Worm (Caenorhabditis elegans) whole organism, L1 larva: ENCODE results near the gene C33D3.3.

Source experiments
- C04F5.9 ChIP-seq: sonication (generic microtip); optimal IDR thresholded peaks from 2 replicates; lab custom pipeline; 2016; ENCODE audit warnings: missing genetic modification characterization, missing compliant biosample characterization
- C16A3.4 ChIP-seq: fragments of 150-350 bp; optimal IDR thresholded peaks from 2 replicates; lab custom pipeline; 2014; ENCODE audit warnings: missing biosample characterization, missing genetic modification characterization
- aha-1 ChIP-seq: fragments of 150-350 bp; optimal IDR thresholded peaks from 2 replicates; lab custom pipeline; 2014; ENCODE audit warnings: missing biosample characterization, missing genetic modification characterization
- aly-2 ChIP-seq: fragments of 150-350 bp; optimal IDR thresholded peaks from 2 replicates; lab custom pipeline; 2014; ENCODE audit warnings: missing biosample characterization, missing genetic modification characterization
- ceh-82 ChIP-seq, 3 experiments: fragments of 150-350 bp in 1 of 3; sonication (generic microtip) in 2 of 3; optimal IDR thresholded peaks; 2 replicates each; lab custom pipeline; 2014 to 2017; ENCODE audit warnings: missing biosample characterization in 3 of 3, missing genetic modification characterization in 3 of 3
- ceh-90 ChIP-seq: sonication (generic microtip); optimal IDR thresholded peaks from 2 replicates; lab custom pipeline; 2016; ENCODE audit warnings: missing genetic modification characterization, missing compliant biosample characterization
- ces-1 ChIP-seq: fragments of 150-350 bp; optimal IDR thresholded peaks from 2 replicates; lab custom pipeline; 2014; ENCODE audit warnings: missing biosample characterization, missing genetic modification reagents, missing genetic modification characterization
- efl-1 ChIP-seq, 4 experiments: fragments of 150-350 bp; optimal IDR thresholded peaks in 3 of 4; peaks in 1 of 4; 1 replicate in 1 of 4; 2 replicates in 3 of 4; lab custom pipeline; 2014; ENCODE audit warnings: missing biosample characterization in 2 of 4, missing genetic modification characterization in 2 of 4, missing genetic modification reagents in 2 of 4
- egl-13 ChIP-seq: sonication (generic microtip); optimal IDR thresholded peaks from 2 replicates; lab custom pipeline; 2016; ENCODE audit warnings: missing genotype, missing genetic modification reagents, missing genetic modification characterization, missing compliant biosample characterization
- elt-2 ChIP-seq: sonication (generic microtip); optimal IDR thresholded peaks from 2 replicates; lab custom pipeline; 2016; ENCODE audit warnings: missing genetic modification characterization, mild to moderate bottlenecking, inconsistent platforms, missing compliant biosample characterization, missing genetic modification reagents
- ets-5 ChIP-seq: fragments of 200-800 bp; sonication (Bioruptor generic); IDR thresholded peaks from 2 replicates; pipeline ENCODE4 v1.3.6; 2022; ENCODE audit warnings: missing genetic modification characterization, missing compliant biosample characterization
- fkh-10 ChIP-seq: sonication (generic microtip); optimal IDR thresholded peaks from 2 replicates; lab custom pipeline; 2017; ENCODE audit warnings: missing biosample characterization, missing genetic modification reagents, missing genetic modification characterization
- fkh-8 ChIP-seq: sonication (generic microtip); optimal IDR thresholded peaks from 2 replicates; lab custom pipeline; 2016; ENCODE audit warnings: mild to moderate bottlenecking, missing genetic modification characterization, missing compliant biosample characterization
- hlh-17 ChIP-seq: fragments of 200-800 bp; sonication (Bioruptor generic); optimal IDR thresholded peaks from 2 replicates; lab custom pipeline; 2018; ENCODE audit warnings: missing genetic modification characterization, mild to moderate bottlenecking, missing compliant biosample characterization, moderate library complexity, borderline replicate concordance
- irx-1 ChIP-seq: sonication (generic microtip); optimal IDR thresholded peaks from 2 replicates; lab custom pipeline; 2016; ENCODE audit warnings: missing genetic modification characterization, missing compliant biosample characterization
- isw-1 ChIP-seq: fragments of 200-800 bp; sonication (Bioruptor generic); IDR thresholded peaks from 2 replicates; pipeline ENCODE4 v1.3.6; 2022; ENCODE audit warnings: missing genetic modification characterization, missing compliant biosample characterization
- jun-1 ChIP-seq: fragments of 150-350 bp; optimal IDR thresholded peaks from 2 replicates; lab custom pipeline; 2014; ENCODE audit warnings: missing biosample characterization, missing genetic modification reagents, missing genetic modification characterization
- lin-14 ChIP-seq: fragments of 200-800 bp; sonication (Bioruptor generic); optimal IDR thresholded peaks from 2 replicates; lab custom pipeline; 2018; ENCODE audit warnings: mild to moderate bottlenecking, missing genetic modification characterization, moderate library complexity, missing compliant biosample characterization
- lin-15B ChIP-seq: fragments of 150-350 bp; sonication (generic microtip); optimal IDR thresholded peaks from 3 replicates; lab custom pipeline; 2014; ENCODE audit warnings: missing biosample characterization, missing genetic modification characterization
- lin-35 ChIP-seq, 2 experiments: fragments of 150-350 bp; optimal IDR thresholded peaks; 2 replicates each; lab custom pipeline; 2014; ENCODE audit warnings: missing biosample characterization in 2 of 2, missing genetic modification characterization in 2 of 2, missing genetic modification reagents in 2 of 2
- lin-39 ChIP-seq: fragments of 150-350 bp; optimal IDR thresholded peaks from 2 replicates; lab custom pipeline; 2014; ENCODE audit warnings: missing biosample characterization, missing genetic modification reagents, missing genetic modification characterization
- lsy-2 ChIP-seq, 2 experiments: fragments of 150-350 bp; optimal IDR thresholded peaks; 2 replicates each; lab custom pipeline; 2014; ENCODE audit warnings: missing biosample characterization in 2 of 2, missing genetic modification characterization in 2 of 2
- mab-9 ChIP-seq: fragments of 200-800 bp; sonication (Bioruptor generic); IDR thresholded peaks from 2 replicates; pipeline ENCODE4 v1.3.6; 2022; ENCODE audit warnings: missing genetic modification reagents, missing genetic modification characterization, missing compliant biosample characterization
- mep-1 ChIP-seq: fragments of 150-350 bp; optimal IDR thresholded peaks from 2 replicates; lab custom pipeline; 2014; ENCODE audit warnings: missing biosample characterization, missing genetic modification characterization
- nhr-11 ChIP-seq: fragments of 150-350 bp; optimal IDR thresholded peaks from 2 replicates; lab custom pipeline; 2014; ENCODE audit warnings: missing biosample characterization, missing genetic modification characterization
- nhr-12 ChIP-seq: sonication (generic microtip); optimal IDR thresholded peaks from 2 replicates; lab custom pipeline; 2017; ENCODE audit warnings: missing biosample characterization, missing genetic modification characterization
- nhr-20 ChIP-seq: sonication (generic microtip); optimal IDR thresholded peaks from 2 replicates; lab custom pipeline; 2016; ENCODE audit warnings: mild to moderate bottlenecking, missing genetic modification characterization, missing compliant biosample characterization
- nhr-28 ChIP-seq: fragments of 150-350 bp; optimal IDR thresholded peaks from 2 replicates; lab custom pipeline; 2014; ENCODE audit warnings: missing biosample characterization, missing genetic modification characterization
- nhr-71 ChIP-seq: sonication (generic microtip); optimal IDR thresholded peaks from 2 replicates; lab custom pipeline; 2016; ENCODE audit warnings: mild to moderate bottlenecking, missing genetic modification characterization, moderate library complexity, missing compliant biosample characterization
- nhr-76 ChIP-seq: sonication (generic microtip); optimal IDR thresholded peaks from 2 replicates; lab custom pipeline; 2017; ENCODE audit warnings: missing biosample characterization, missing genetic modification characterization
- nhr-77 ChIP-seq: fragments of 150-350 bp; optimal IDR thresholded peaks from 2 replicates; lab custom pipeline; 2014; ENCODE audit warnings: missing biosample characterization, missing genetic modification characterization
- nhr-85 ChIP-seq: sonication (generic microtip); peaks from one replicate; lab custom pipeline; 2016; ENCODE audit warnings: missing genetic modification characterization, inconsistent platforms, missing compliant biosample characterization
- nhr-90 ChIP-seq: sonication (generic microtip); optimal IDR thresholded peaks from 2 replicates; lab custom pipeline; 2016; ENCODE audit warnings: mild to moderate bottlenecking, missing genetic modification characterization, missing compliant biosample characterization; ENCODE audit not compliant: poor library complexity
- pax-3 ChIP-seq: fragments of 200-800 bp; sonication (Bioruptor generic); optimal IDR thresholded peaks from 2 replicates; lab custom pipeline; 2018; ENCODE audit warnings: mild to moderate bottlenecking, missing genetic modification characterization, moderate library complexity, missing compliant biosample characterization
- pqm-1 ChIP-seq: sonication (generic microtip); optimal IDR thresholded peaks from 3 replicates; lab custom pipeline; 2017; ENCODE audit warnings: missing biosample characterization, missing genetic modification characterization
- rnt-1 ChIP-seq: sonication (generic microtip); optimal IDR thresholded peaks from 2 replicates; lab custom pipeline; 2016; ENCODE audit warnings: mild to moderate bottlenecking, missing genetic modification characterization, moderate library complexity, missing compliant biosample characterization
- snpc-4 ChIP-seq: fragments of 150-350 bp; optimal IDR thresholded peaks from 2 replicates; lab custom pipeline; 2014; ENCODE audit warnings: missing biosample characterization, missing genetic modification characterization
- sptf-1 ChIP-seq: fragments of 150-350 bp; optimal IDR thresholded peaks from 2 replicates; lab custom pipeline; 2014; ENCODE audit warnings: missing biosample characterization, missing genetic modification characterization
- unc-130 ChIP-seq: fragments of 150-350 bp; optimal IDR thresholded peaks from 2 replicates; lab custom pipeline; 2017; ENCODE audit warnings: missing biosample characterization, missing genetic modification characterization, inconsistent platforms
- unc-30 ChIP-seq: sonication (generic microtip); optimal IDR thresholded peaks from 2 replicates; lab custom pipeline; 2017; ENCODE audit warnings: missing biosample characterization, missing genetic modification characterization
- unc-62 ChIP-seq: fragments of 150-350 bp; optimal IDR thresholded peaks from 2 replicates; lab custom pipeline; 2014; ENCODE audit warnings: missing biosample characterization, missing genetic modification reagents, missing genetic modification characterization
- unc-86 ChIP-seq: sonication (generic microtip); optimal IDR thresholded peaks from 2 replicates; lab custom pipeline; 2016; ENCODE audit warnings: missing genetic modification characterization, missing compliant biosample characterization

C33D3.3 gene

ce11 chrX:10477172-10477985 lies 7.8 kb upstream of the C33D3.3 start:
- no peak for TF ChIP-seq unc-62 (GFP tag; lab: Kevin White, UChicago)
- TF ChIP-seq lin-14 (GFP tag; lab: Kevin White, UChicago), result peak; percentile 9
- TF ChIP-seq unc-86 (tag; lab: Kevin White, UChicago), result no peak
- TF ChIP-seq jun-1, result peak; percentile 11
- TF ChIP-seq lin-35 (GFP tag; optimal IDR thresholded peaks at IDR 0.05; lab: Kevin White, UChicago), result no peak
- TF ChIP-seq unc-130 (tag; lab: Kevin White, UChicago), result no peak
- no peak for TF ChIP-seq ets-5 (GFP tag; lab: Robert Waterston, UW)
- no peak for TF ChIP-seq hlh-17 (GFP tag; lab: Kevin White, UChicago)

ce11 chrX:10479108-10479738 lies 5.9 kb upstream of the C33D3.3 start:
- no peak for TF ChIP-seq mab-9
- no peak for TF ChIP-seq isw-1 (GFP tag; lab: Robert Waterston, UW)
- no peak for TF ChIP-seq C16A3.4
- TF ChIP-seq nhr-77 (tag; lab: Kevin White, UChicago), result no peak
- TF ChIP-seq C04F5.9 (tag; lab: Kevin White, UChicago), result no peak
- TF ChIP-seq aha-1 (tag; lab: Kevin White, UChicago), result no peak
- no peak for TF ChIP-seq nhr-76 (tag; lab: Kevin White, UChicago)
- TF ChIP-seq egl-13 (tag; lab: Kevin White, UChicago), result no peak
- no peak for TF ChIP-seq lin-14 (GFP tag; lab: Kevin White, UChicago)
- no peak for TF ChIP-seq lin-15B (tag; lab: Kevin White, UChicago)
- no peak for TF ChIP-seq efl-1 (optimal IDR thresholded peaks at IDR 0.05; lab: Kevin White, UChicago)
- TF ChIP-seq efl-1 (GFP tag; optimal IDR thresholded peaks at IDR 0.05 in 1 of 2; lab: Kevin White, UChicago), result peak in 1 of 2 experiments; percentile 2
- no peak for TF ChIP-seq fkh-8
- TF ChIP-seq snpc-4 (tag; lab: Kevin White, UChicago), result no peak
- peak; percentile 36 for TF ChIP-seq pqm-1 (tag; lab: Kevin White, UChicago)
- no peak for TF ChIP-seq nhr-12 (tag; lab: Kevin White, UChicago)
- no peak for TF ChIP-seq rnt-1 (tag; lab: Kevin White, UChicago)

DNA sequence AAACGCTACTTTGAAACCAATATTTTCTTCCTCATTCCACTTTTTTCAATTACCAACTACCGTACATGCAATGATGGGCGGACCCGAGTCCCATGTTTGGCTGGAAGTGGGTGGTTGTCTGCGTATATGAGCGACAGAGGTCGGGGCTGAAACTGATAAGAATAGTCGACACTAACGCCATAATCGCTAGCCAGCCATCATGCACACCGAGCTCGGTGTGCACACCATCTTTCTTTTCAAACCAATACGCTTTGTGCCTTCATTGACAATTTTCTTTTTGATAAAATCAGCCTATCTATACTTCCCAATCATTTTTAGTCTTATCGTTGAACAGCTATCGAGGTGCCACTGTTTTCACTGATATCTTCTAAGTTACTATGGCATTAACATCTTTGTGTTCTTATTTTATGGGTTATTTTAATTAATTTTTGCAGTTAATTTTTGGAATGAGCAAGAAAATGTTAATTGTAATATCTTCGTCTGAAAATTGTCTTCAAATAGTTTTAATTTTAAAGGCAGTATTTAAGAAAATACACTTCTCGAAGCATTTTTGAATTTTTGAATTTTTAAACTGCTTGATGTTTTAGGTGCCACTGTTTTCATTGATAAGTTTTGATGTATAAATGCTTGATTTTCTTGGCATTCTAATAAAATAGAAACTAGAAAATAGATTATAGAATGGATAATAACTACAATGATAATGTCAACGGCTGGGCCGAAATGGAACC lies 4.4 kb upstream of the C33D3.3 start, which contains the start of gene elt-2:
Gene elt-2 (plus strand): TSS at position 678 of the 728 bp plus-strand sequence.
- TF ChIP-seq unc-30, result no peak
- peak; percentile 23 for TF ChIP-seq pax-3 (tag; lab: Kevin White, UChicago)
- no peak for TF ChIP-seq ceh-82 (tag; optimal IDR thresholded peaks at IDR 0.05; lab: Kevin White, UChicago)
- TF ChIP-seq fkh-10 (GFP tag; lab: Kevin White, UChicago), result no peak
- TF ChIP-seq ceh-90, result no peak
- TF ChIP-seq nhr-85 (tag; lab: Kevin White, UChicago), result no peak
- no peak for TF ChIP-seq nhr-12 (tag; lab: Kevin White, UChicago)
- no peak for TF ChIP-seq lin-39 (tag; lab: Kevin White, UChicago)
- TF ChIP-seq nhr-71, result peak; percentile 19
- no peak for TF ChIP-seq aly-2 (tag; lab: Kevin White, UChicago)
- TF ChIP-seq irx-1 (tag; lab: Kevin White, UChicago), result no peak
- TF ChIP-seq lsy-2 (tag; optimal IDR thresholded peaks at IDR 0.05; lab: Kevin White, UChicago), result peak in 1 of 2 experiments; percentile 16
- peak; percentile 47 for TF ChIP-seq pqm-1 (tag; lab: Kevin White, UChicago)
- TF ChIP-seq lin-35 (GFP tag; optimal IDR thresholded peaks at IDR 0.05; lab: Kevin White, UChicago), result peak in 1 of 2 experiments; percentile 49
- TF ChIP-seq nhr-90 (tag; lab: Kevin White, UChicago), result peak; percentile 21
- TF ChIP-seq efl-1 (optimal IDR thresholded peaks at IDR 0.05; lab: Kevin White, UChicago), result no peak
- no peak for TF ChIP-seq efl-1 (GFP tag; optimal IDR thresholded peaks at IDR 0.05 in 1 of 2; lab: Kevin White, UChicago)
- no peak for TF ChIP-seq nhr-11 (tag; lab: Kevin White, UChicago)
- TF ChIP-seq rnt-1 (tag; lab: Kevin White, UChicago), result no peak
- peak; percentile 73 for TF ChIP-seq jun-1
- TF ChIP-seq mep-1 (tag; lab: Kevin White, UChicago), result no peak
- no peak for TF ChIP-seq elt-2 (tag; lab: Kevin White, UChicago)
- TF ChIP-seq ces-1 (GFP tag; lab: Kevin White, UChicago), result no peak
- no peak for TF ChIP-seq unc-62 (GFP tag; lab: Kevin White, UChicago)
- no peak for TF ChIP-seq sptf-1 (tag; lab: Kevin White, UChicago)
- no peak for TF ChIP-seq nhr-28 (tag; lab: Kevin White, UChicago)
- TF ChIP-seq nhr-20, result peak; percentile 21
